Worm (Caenorhabditis elegans) whole organism, young adult: Measurements from ENCODE around the gene F55A11.8.

ENCODE experiments used
- D2030.7 ChIP-seq: fragments of 200-800 bp; sonication (Bioruptor generic); IDR thresholded peaks from 2 replicates; pipeline ENCODE4 v1.3.6; 2022; ENCODE audit warnings: missing genetic modification reagents, missing genetic modification characterization, missing compliant biosample characterization
- F10E7.11 ChIP-seq: sonication (generic microtip); optimal IDR thresholded peaks from 2 replicates; lab custom pipeline; 2017; ENCODE audit warnings: mild to moderate bottlenecking, missing genetic modification characterization, moderate library complexity, missing compliant biosample characterization
- ama-1 ChIP-seq, 3 experiments: fragments of 150-350 bp in 1 of 3; sonication (generic microtip) in 2 of 3; optimal IDR thresholded peaks; 2 replicates each; lab custom pipeline; 2014 to 2018; ENCODE audit warnings: missing biosample characterization in 2 of 3, missing genetic modification characterization in 2 of 3, missing genetic modification reagents in 2 of 3
- unc-62 ChIP-seq: fragments of 150-350 bp; optimal IDR thresholded peaks from 2 replicates; lab custom pipeline; 2014; ENCODE audit warnings: missing biosample characterization, missing genetic modification reagents, missing genetic modification characterization

ce11 chrV:11770053-11770517 is 17.9 kb upstream of the F55A11.8 start, which contains the start of gene F55A11.4:
- TF ChIP-seq D2030.7 (GFP tag; lab: Robert Waterston, UW) (peak; percentile 57), F10E7.11 (tag; lab: Kevin White, UChicago) (no peak), ama-1 (optimal IDR thresholded peaks at IDR 0.05; lab: Kevin White, UChicago) (no peak), ama-1 (GFP tag; optimal IDR thresholded peaks at IDR 0.05; lab: Kevin White, UChicago) (no peak), unc-62 (no peak)
